Fruit fly (Drosophila melanogaster): ENCODE data around the gene abd-A.

The abd-A gene

DNA sequence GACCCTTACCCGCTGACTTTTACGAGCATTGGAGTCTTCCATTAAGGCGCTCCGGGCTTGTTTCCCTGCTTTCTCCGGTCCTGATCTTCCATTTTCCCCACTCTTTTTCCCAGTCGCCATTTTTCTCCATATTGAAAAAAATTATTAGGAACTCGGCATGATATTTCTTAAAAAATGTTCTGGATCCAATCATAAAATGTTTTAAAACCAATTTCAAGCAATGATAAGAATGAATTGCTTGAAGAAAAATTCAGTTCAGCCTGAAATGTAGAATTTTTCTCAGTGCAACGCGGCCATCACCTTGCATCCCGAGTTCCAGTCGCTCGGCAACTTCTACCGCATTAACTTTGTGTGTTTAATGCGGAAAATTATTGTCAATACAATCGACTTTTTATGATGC, 31.4 kb upstream of the abd-A start (continued):
- TF ChIP-seq Xrp1 (GFP tag; IDR thresholded peaks at IDR 0.05), result peak; percentile 56
- no peak for TF ChIP-seq Antp (GFP tag; optimal IDR thresholded peaks at IDR 0.05)
- 0 out of 2 replicates have a peak, but pooled peaks have one; percentile 15 for TF ChIP-seq CG31441 (GFP tag; IDR thresholded peaks at IDR 0.05)
- TF ChIP-seq Blimp-1 (GFP tag; optimal IDR thresholded peaks at IDR 0.05), result peak; percentile 37
- TF ChIP-seq bowl (GFP tag; IDR thresholded peaks at IDR 0.05), result no peak
- no peak for TF ChIP-seq B-H1 (GFP tag; IDR thresholded peaks at IDR 0.05)
- TF ChIP-seq grau (tag; optimal IDR thresholded peaks at IDR 0.05), result no peak
- TF ChIP-seq sens (GFP tag), result peak; percentile 84
- TF ChIP-seq pnt (GFP tag; optimal IDR thresholded peaks at IDR 0.05), result no peak
- no peak for TF ChIP-seq Drgx (GFP tag; IDR thresholded peaks at IDR 0.05)
- no peak for TF ChIP-seq CG14050 (GFP tag; IDR thresholded peaks at IDR 0.05)
- no peak for TF ChIP-seq CG11247 (GFP tag; IDR thresholded peaks at IDR 0.05)
- no peak for TF ChIP-seq dan (GFP tag; IDR thresholded peaks at IDR 0.05)
- TF ChIP-seq Vsx1 (GFP tag; optimal IDR thresholded peaks at IDR 0.05), result no peak
- TF ChIP-seq bsh (GFP tag; optimal IDR thresholded peaks at IDR 0.05), result peak in 1 of 2 experiments; percentile 55
- no peak for TF ChIP-seq zfh2 (GFP tag; optimal IDR thresholded peaks at IDR 0.05)
- TF ChIP-seq Gsc (GFP tag; IDR thresholded peaks at IDR 0.05), result no peak
- no peak for TF ChIP-seq Hr78 (GFP tag; optimal IDR thresholded peaks at IDR 0.05)
- no peak for TF ChIP-seq CG6683 (GFP tag; optimal IDR thresholded peaks at IDR 0.05)
- no peak for TF ChIP-seq cad (GFP tag; optimal IDR thresholded peaks at IDR 0.05)
- no peak for TF ChIP-seq cwo (GFP tag; optimal IDR thresholded peaks at IDR 0.05)
- no peak for TF ChIP-seq CG16863 (GFP tag; optimal IDR thresholded peaks at IDR 0.05)
- TF ChIP-seq phol (tag; optimal IDR thresholded peaks at IDR 0.05), result peak; percentile 57
- no peak for TF ChIP-seq CG15011 (GFP tag; optimal IDR thresholded peaks at IDR 0.05)
- no peak for TF ChIP-seq CG11085 (GFP tag; IDR thresholded peaks at IDR 0.05)
- TF ChIP-seq H2.0 (GFP tag; IDR thresholded peaks at IDR 0.05), result no peak
- no peak for TF ChIP-seq Sry-β (GFP tag; optimal IDR thresholded peaks at IDR 0.05)
- TF ChIP-seq so (GFP tag; IDR thresholded peaks at IDR 0.05), result no peak
- TF ChIP-seq da (GFP tag; optimal IDR thresholded peaks at IDR 0.05), result no peak
- no peak for TF ChIP-seq CG12155 (GFP tag; optimal IDR thresholded peaks at IDR 0.05)
- no peak for TF ChIP-seq kah (GFP tag; optimal IDR thresholded peaks at IDR 0.05)
- no peak for TF ChIP-seq insv (GFP tag; optimal IDR thresholded peaks at IDR 0.05)
- no peak for TF ChIP-seq CG12071 (GFP tag; optimal IDR thresholded peaks at IDR 0.05)
- TF ChIP-seq CG4730 (GFP tag; IDR thresholded peaks at IDR 0.05), result no peak
- TF ChIP-seq Sox100B (GFP tag; optimal IDR thresholded peaks at IDR 0.05), result no peak
- peak; percentile 19 for TF ChIP-seq az2 (GFP tag; optimal IDR thresholded peaks at IDR 0.05)
- TF ChIP-seq amos (GFP tag; IDR thresholded peaks at IDR 0.05; ENCODE audit: partially characterized antibody), result no peak
- no peak for TF ChIP-seq GATAe (GFP tag; conservative IDR thresholded peaks at IDR 0.05)
- TF ChIP-seq CoRest (tag; optimal IDR thresholded peaks at IDR 0.05), result no peak
- no peak for TF ChIP-seq Ada2b (GFP tag; IDR thresholded peaks at IDR 0.05)
- TF ChIP-seq CG3163 (GFP tag; optimal IDR thresholded peaks at IDR 0.05), result no peak
- peak; percentile 0 for TF ChIP-seq zen (tag; optimal IDR thresholded peaks at IDR 0.05)
- TF ChIP-seq NfI (GFP tag; optimal IDR thresholded peaks at IDR 0.05), result no peak
- TF ChIP-seq CG8388 (GFP tag; optimal IDR thresholded peaks at IDR 0.05), result no peak
- no peak for TF ChIP-seq CG12942 (GFP tag; optimal IDR thresholded peaks at IDR 0.05)
- 0 out of 2 replicates have a peak, but pooled peaks have one; percentile 34 for TF ChIP-seq CG10959 (GFP tag; IDR thresholded peaks at IDR 0.05)
- no peak for TF ChIP-seq CG17328 (GFP tag; IDR thresholded peaks at IDR 0.05)
- peak; percentile 6 for TF ChIP-seq CG30403 (GFP tag; optimal IDR thresholded peaks at IDR 0.05)
- no peak for TF ChIP-seq ci (GFP tag; IDR thresholded peaks at IDR 0.05)
- TF ChIP-seq Jarid2 (GFP tag; optimal IDR thresholded peaks at IDR 0.05), result no peak
- TF ChIP-seq tna (GFP tag; IDR thresholded peaks at IDR 0.05; ENCODE audit: partially characterized antibody), result no peak
- TF ChIP-seq abd-A (tag; optimal IDR thresholded peaks at IDR 0.05), result no peak
